Fruit fly (Drosophila melanogaster): ENCODE measurements around the gene Cpr67Fa1.

The Cpr67Fa1 gene

dm6 chr3L:10894159-10894558 lies 4.4 kb downstream of the Cpr67Fa1 start, which contains the start of gene Cpr67Fb:
Gene Cpr67Fb, plus strand, starts transcription at chr3L:10894173.
- TF ChIP-seq CG8478 (optimal IDR thresholded peaks at IDR 0.05) (no peak), CTCF (optimal IDR thresholded peaks at IDR 0.05) (no peak)

- no peak for TF ChIP-seq CTCF (optimal IDR thresholded peaks at IDR 0.05)
- TF ChIP-seq CG8478 (optimal IDR thresholded peaks at IDR 0.05), result no peak
These were observed 7.1 kb downstream of the Cpr67Fa1 start for dm6 chr3L:10896923-10897322.

- TF ChIP-seq CTCF (optimal IDR thresholded peaks at IDR 0.05), result no peak
- no peak for TF ChIP-seq CG8478 (optimal IDR thresholded peaks at IDR 0.05)
These were observed 7.9 kb downstream of the Cpr67Fa1 start for dm6 chr3L:10897534-10898255.

- no peak for TF ChIP-seq CTCF (optimal IDR thresholded peaks at IDR 0.05)
- no peak for TF ChIP-seq CG8478 (optimal IDR thresholded peaks at IDR 0.05)
These were observed 8.5 kb downstream of the Cpr67Fa1 start for dm6 chr3L:10898256-10898735.

- peak; percentile 74 to 92 for TF ChIP-seq CTCF (optimal IDR thresholded peaks at IDR 0.05)
- TF ChIP-seq CG8478 (optimal IDR thresholded peaks at IDR 0.05), result no peak
These were observed 9.3 kb downstream of the Cpr67Fa1 start, which contains the start of gene Aps for dm6 chr3L:10899087-10899511. Gene Aps, minus strand, starts transcription at chr3L:10899123.

- no peak for TF ChIP-seq CTCF (optimal IDR thresholded peaks at IDR 0.05)
- TF ChIP-seq CG8478 (optimal IDR thresholded peaks at IDR 0.05), result no peak
These were observed 13.7 kb downstream of the Cpr67Fa1 start for dm6 chr3L:10903449-10903848.

DNA sequence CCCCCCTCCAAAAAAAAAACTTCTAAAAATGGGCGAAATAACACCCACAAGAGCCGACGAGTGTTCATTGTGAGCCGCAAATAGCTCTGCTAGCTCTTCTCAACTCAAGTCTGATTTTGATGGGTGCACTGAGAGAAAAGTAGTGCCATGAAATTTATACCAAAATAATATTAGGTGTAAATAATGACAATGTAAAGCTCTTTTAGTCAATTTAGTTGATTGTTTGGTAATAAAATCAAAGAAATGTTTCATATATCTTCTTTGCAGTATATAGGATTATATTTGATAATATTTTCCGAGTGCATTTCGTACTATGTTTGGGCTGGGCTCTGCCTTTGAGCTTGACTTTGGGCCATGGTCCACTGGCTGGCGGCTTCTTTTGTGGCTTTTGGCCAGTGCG lies 15.0 kb downstream of the Cpr67Fa1 start:
- TF ChIP-seq CTCF (optimal IDR thresholded peaks at IDR 0.05) (no peak), CG8478 (optimal IDR thresholded peaks at IDR 0.05) (no peak)

dm6 chr3L:10909612-10910011 lies 19.8 kb downstream of the Cpr67Fa1 start:
- TF ChIP-seq CTCF (optimal IDR thresholded peaks at IDR 0.05) (no peak), CG8478 (optimal IDR thresholded peaks at IDR 0.05) (no peak)

DNA sequence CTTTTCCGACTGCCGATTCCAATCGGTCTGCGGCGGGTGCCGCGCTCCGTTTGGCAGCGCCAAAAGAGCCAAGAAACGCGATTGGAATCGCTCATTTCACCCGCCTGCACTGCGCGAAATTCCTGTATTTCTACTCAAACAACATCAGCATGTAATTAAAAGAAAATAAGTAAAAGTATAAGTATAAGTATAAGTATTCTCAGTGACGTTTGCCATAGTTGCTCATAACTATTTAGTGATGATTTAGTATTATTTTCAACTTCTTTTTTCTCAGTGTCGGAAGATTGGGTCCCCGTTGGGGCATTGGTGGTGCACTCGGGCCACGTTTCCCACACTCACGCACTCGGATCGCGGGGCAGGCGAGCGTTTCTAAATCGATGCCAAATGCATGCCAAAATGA lies 23.4 kb downstream of the Cpr67Fa1 start:
- TF ChIP-seq CG8478 (optimal IDR thresholded peaks at IDR 0.05), result no peak
- TF ChIP-seq CTCF (optimal IDR thresholded peaks at IDR 0.05), result no peak

DNA sequence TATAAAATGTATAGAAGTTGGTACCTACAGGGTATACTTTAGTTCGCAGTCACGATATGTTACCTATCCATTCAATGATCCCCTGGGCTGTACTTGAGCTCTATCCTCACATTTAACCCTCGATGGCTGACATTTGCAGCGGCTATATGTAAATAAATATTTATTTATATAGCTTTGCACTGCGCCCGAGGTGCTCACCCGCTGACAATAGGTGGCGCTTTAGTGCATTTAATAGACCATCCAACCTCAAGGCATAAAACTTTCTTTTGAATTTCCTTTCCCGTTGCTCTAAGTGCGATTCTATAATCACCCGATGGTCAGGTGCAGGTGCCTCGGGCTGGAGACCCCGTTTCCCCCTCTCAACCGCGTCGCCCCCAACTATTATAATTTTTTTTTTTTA lies 27.5 kb downstream of the Cpr67Fa1 start:
- TF ChIP-seq CG8478 (optimal IDR thresholded peaks at IDR 0.05), result no peak
- peak in 1 of 2 experiments; percentile 56 for TF ChIP-seq CTCF (optimal IDR thresholded peaks at IDR 0.05)

DNA sequence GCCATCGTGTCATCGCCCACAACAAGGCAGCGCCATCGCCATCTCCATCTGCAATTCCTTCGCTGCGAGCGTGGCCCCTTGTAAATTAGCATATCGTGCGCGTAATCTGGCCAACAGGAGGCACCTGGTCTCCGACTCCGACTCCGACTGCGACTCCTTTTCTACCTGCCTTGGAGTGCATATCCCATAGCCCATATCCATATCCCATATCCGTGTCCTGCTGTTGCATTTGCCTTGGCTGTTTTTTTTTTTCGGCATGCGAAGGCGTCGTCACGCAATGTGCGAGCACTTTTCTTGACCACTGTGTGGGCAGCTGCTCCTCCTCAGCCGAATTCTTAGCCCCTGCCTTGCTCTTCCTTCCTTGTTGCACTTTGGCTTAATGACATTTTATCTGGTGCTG lies 28.7 kb downstream of the Cpr67Fa1 start:
- TF ChIP-seq CTCF (optimal IDR thresholded peaks at IDR 0.05) (no peak), CG8478 (optimal IDR thresholded peaks at IDR 0.05) (no peak)

DNA sequence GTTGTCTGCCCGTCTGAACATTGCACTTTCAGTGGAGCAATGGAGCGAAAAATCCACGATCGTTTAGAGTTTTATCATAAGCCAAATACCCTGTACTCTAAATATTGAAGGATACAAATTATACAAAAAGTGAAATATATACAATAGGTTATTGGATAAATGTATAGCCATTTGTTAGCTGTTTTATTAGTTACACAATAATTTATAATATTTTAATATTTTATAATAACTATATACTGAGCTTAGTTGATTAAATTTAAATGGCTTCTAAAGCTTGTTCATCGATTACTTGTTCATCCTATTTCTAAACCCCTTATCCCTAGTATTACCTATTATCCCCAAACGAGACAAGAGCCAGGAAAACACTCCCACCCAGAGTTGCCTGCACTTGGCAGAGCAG lies 33.2 kb downstream of the Cpr67Fa1 start:
- TF ChIP-seq CTCF (optimal IDR thresholded peaks at IDR 0.05) (no peak), CG8478 (optimal IDR thresholded peaks at IDR 0.05) (no peak)

- TF ChIP-seq CTCF (optimal IDR thresholded peaks at IDR 0.05), result no peak
- TF ChIP-seq CG8478 (optimal IDR thresholded peaks at IDR 0.05), result no peak
These were observed 34.9 kb downstream of the Cpr67Fa1 start for dm6 chr3L:10924683-10925082.

- no peak for TF ChIP-seq CTCF (optimal IDR thresholded peaks at IDR 0.05)
- TF ChIP-seq CG8478 (optimal IDR thresholded peaks at IDR 0.05), result no peak
These were observed 37.6 kb downstream of the Cpr67Fa1 start for dm6 chr3L:10927349-10927748.

DNA sequence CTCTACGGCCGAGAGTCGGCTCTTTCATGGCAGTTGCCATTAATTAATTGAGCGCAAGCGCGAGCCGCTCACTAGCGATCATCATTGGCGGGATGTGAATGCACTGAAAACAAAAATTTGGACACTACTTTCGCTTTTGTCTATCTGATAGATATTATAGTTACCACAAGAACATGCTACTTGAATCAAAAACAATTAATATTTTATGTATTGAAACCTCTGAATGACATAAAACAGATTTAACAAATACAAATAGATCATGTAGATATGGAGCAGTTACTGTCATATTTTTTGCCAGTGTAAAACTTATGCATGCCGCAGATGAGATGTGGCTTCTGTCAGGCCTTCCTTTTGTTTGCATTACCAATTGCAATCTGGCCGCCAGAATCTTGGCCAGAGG lies 38.2 kb downstream of the Cpr67Fa1 start:
- TF ChIP-seq CG8478 (optimal IDR thresholded peaks at IDR 0.05) (no peak), CTCF (optimal IDR thresholded peaks at IDR 0.05) (no peak)

DNA sequence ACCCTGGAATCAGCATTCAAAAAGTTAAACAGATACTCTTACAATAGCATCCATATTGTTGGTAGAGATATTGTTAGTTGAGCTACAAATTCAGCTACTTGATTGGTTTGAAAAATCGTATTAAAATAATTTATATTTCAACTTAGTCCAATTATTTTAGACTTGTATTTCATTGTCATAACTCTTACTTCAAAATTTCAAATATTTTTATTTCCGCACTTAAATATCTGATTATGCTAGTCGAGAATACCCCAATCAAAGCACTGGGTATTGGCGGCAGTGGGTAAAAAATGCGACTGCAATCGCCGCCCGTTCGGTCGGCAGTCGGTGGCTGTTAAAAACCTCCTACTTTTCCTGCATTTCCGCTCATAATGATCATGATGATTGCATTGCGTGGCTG lies 39.0 kb downstream of the Cpr67Fa1 start:
- TF ChIP-seq CTCF (optimal IDR thresholded peaks at IDR 0.05) (no peak), CG8478 (optimal IDR thresholded peaks at IDR 0.05) (no peak)

DNA sequence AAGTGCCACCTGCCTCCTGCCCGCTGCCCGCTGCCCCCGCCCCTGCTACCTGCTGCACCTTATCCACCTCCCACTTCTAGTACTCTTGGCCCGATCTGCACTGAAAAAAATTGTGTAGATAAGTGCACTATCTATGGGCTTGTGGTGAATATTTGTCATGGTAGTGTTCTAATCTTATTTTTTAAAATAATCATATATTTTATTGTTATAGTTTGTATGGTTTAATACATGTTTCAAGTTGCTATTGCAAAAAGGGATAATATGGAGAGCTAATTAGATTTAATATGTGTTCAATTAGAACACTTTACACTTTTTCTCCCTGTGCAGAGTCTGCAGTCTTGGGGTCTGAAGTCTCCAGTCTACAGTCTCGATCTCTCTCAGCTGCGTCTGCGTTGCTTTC lies 41.6 kb downstream of the Cpr67Fa1 start:
- TF ChIP-seq CG8478 (optimal IDR thresholded peaks at IDR 0.05), result no peak
- no peak for TF ChIP-seq CTCF (optimal IDR thresholded peaks at IDR 0.05)

Data from S2 (cell line).